Worm (Caenorhabditis elegans) whole organism, late embryonic: ENCODE results near the gene Y38E10A.9.

ENCODE experiments used
- C08G9.2 ChIP-seq: sonication (generic microtip); optimal IDR thresholded peaks from 2 replicates; lab custom pipeline; 2016; ENCODE audit warnings: mild to moderate bottlenecking, missing genetic modification characterization, moderate library complexity, missing compliant biosample characterization
- C38D4.7 ChIP-seq: fragments of 200-800 bp; sonication (Bioruptor generic); optimal IDR thresholded peaks from 2 replicates; lab custom pipeline; 2018; ENCODE audit warnings: mild to moderate bottlenecking, missing genetic modification characterization, moderate library complexity, missing compliant biosample characterization
- F13H6.1 ChIP-seq: sonication (generic microtip); optimal IDR thresholded peaks from 2 replicates; lab custom pipeline; 2016; ENCODE audit warnings: missing genetic modification characterization, missing compliant biosample characterization
- K09A11.1 ChIP-seq: sonication (generic microtip); optimal IDR thresholded peaks from 2 replicates; lab custom pipeline; 2017; ENCODE audit warnings: antibody characterized with exemption, mild to moderate bottlenecking, missing genetic modification characterization, missing compliant biosample characterization; ENCODE audit not compliant: insufficient read depth
- ceh-14 ChIP-seq: sonication (generic microtip); optimal IDR thresholded peaks from 2 replicates; lab custom pipeline; 2016; ENCODE audit warnings: missing genotype, missing genetic modification characterization, missing compliant biosample characterization
- ceh-18 ChIP-seq: sonication (generic microtip); optimal IDR thresholded peaks from 2 replicates; lab custom pipeline; 2016; ENCODE audit warnings: missing genetic modification characterization, missing compliant biosample characterization
- ceh-2 ChIP-seq: sonication (generic microtip); optimal IDR thresholded peaks from 2 replicates; lab custom pipeline; 2016; ENCODE audit warnings: missing genotype, missing genetic modification characterization, missing compliant biosample characterization
- ceh-22 ChIP-seq: sonication (generic microtip); optimal IDR thresholded peaks from 2 replicates; lab custom pipeline; 2017; ENCODE audit warnings: missing biosample characterization, missing genetic modification characterization
- ceh-24 ChIP-seq: sonication (generic microtip); optimal IDR thresholded peaks from 2 replicates; lab custom pipeline; 2016; ENCODE audit warnings: mild to moderate bottlenecking, missing genetic modification characterization, missing compliant biosample characterization
- ceh-30 ChIP-seq: fragments of 150-350 bp; optimal IDR thresholded peaks from 2 replicates; lab custom pipeline; 2014; ENCODE audit warnings: missing biosample characterization, missing genetic modification characterization
- ceh-31 ChIP-seq: sonication (generic microtip); optimal IDR thresholded peaks from 2 replicates; lab custom pipeline; 2016; ENCODE audit warnings: missing genetic modification characterization, missing compliant biosample characterization
- ceh-34 ChIP-seq: sonication (generic microtip); optimal IDR thresholded peaks from 2 replicates; lab custom pipeline; 2016; ENCODE audit warnings: mild to moderate bottlenecking, missing genetic modification characterization, missing compliant biosample characterization
- ceh-9 ChIP-seq: sonication (generic microtip); optimal IDR thresholded peaks from 2 replicates; lab custom pipeline; 2016; ENCODE audit warnings: mild to moderate bottlenecking, missing genetic modification characterization, inconsistent platforms, missing compliant biosample characterization
- dve-1 ChIP-seq: sonication (generic microtip); optimal IDR thresholded peaks from 2 replicates; lab custom pipeline; 2017; ENCODE audit warnings: antibody characterized with exemption, mild to moderate bottlenecking, missing genetic modification characterization, missing compliant biosample characterization
- elt-4 ChIP-seq: sonication (generic microtip); optimal IDR thresholded peaks from 2 replicates; lab custom pipeline; 2016; ENCODE audit warnings: missing genetic modification characterization, missing compliant biosample characterization
- eyg-1 ChIP-seq: sonication (generic microtip); optimal IDR thresholded peaks from 2 replicates; lab custom pipeline; 2016; ENCODE audit warnings: missing genotype, missing genetic modification characterization, missing compliant biosample characterization
- fkh-10 ChIP-seq: fragments of 150-350 bp; optimal IDR thresholded peaks from 2 replicates; lab custom pipeline; 2014; ENCODE audit warnings: missing biosample characterization, missing genetic modification reagents, missing genetic modification characterization
- fkh-6 ChIP-seq: sonication (generic microtip); optimal IDR thresholded peaks from 2 replicates; lab custom pipeline; 2016; ENCODE audit warnings: missing genetic modification characterization, missing compliant biosample characterization
- hlh-15 ChIP-seq: sonication (generic microtip); optimal IDR thresholded peaks from 2 replicates; lab custom pipeline; 2016; ENCODE audit warnings: missing genetic modification characterization, missing compliant biosample characterization
- hlh-30 ChIP-seq: sonication (generic microtip); optimal IDR thresholded peaks from 2 replicates; lab custom pipeline; 2017; ENCODE audit warnings: antibody characterized with exemption, missing genetic modification characterization, missing compliant biosample characterization; ENCODE audit not compliant: insufficient read depth
- hlh-6 ChIP-seq: sonication (generic microtip); optimal IDR thresholded peaks from 2 replicates; lab custom pipeline; 2016; ENCODE audit warnings: missing genotype, missing genetic modification characterization, missing compliant biosample characterization
- lim-6 ChIP-seq: sonication (generic microtip); optimal IDR thresholded peaks from 2 replicates; lab custom pipeline; 2016; ENCODE audit warnings: missing genetic modification characterization, missing compliant biosample characterization
- lin-11 ChIP-seq: fragments of 200-800 bp; sonication (Bioruptor generic); optimal IDR thresholded peaks from 2 replicates; lab custom pipeline; 2018; ENCODE audit warnings: mild to moderate bottlenecking, missing genetic modification characterization, missing compliant biosample characterization
- madf-2 ChIP-seq: sonication (generic microtip); optimal IDR thresholded peaks from 2 replicates; lab custom pipeline; 2017; ENCODE audit warnings: missing genetic modification characterization, missing compliant biosample characterization
- mec-3 ChIP-seq: sonication (generic microtip); optimal IDR thresholded peaks from 2 replicates; lab custom pipeline; 2016; ENCODE audit warnings: borderline replicate concordance, missing genetic modification characterization, missing compliant biosample characterization
- nfya-1 ChIP-seq: sonication (generic microtip); optimal IDR thresholded peaks from 2 replicates; lab custom pipeline; 2017; ENCODE audit warnings: missing genetic modification characterization, mild to moderate bottlenecking, missing compliant biosample characterization, antibody characterized with exemption, moderate library complexity
- nhr-232 ChIP-seq: sonication (generic microtip); optimal IDR thresholded peaks from 2 replicates; lab custom pipeline; 2016; ENCODE audit warnings: missing genetic modification characterization, missing compliant biosample characterization
- npax-4 ChIP-seq: sonication (generic microtip); optimal IDR thresholded peaks from 2 replicates; lab custom pipeline; 2016; ENCODE audit warnings: missing genetic modification characterization, missing compliant biosample characterization
- odd-2 ChIP-seq: sonication (generic microtip); optimal IDR thresholded peaks from 2 replicates; lab custom pipeline; 2017; ENCODE audit warnings: antibody characterized with exemption, mild to moderate bottlenecking, missing genetic modification characterization, missing compliant biosample characterization
- pag-3 ChIP-seq: sonication (generic microtip); optimal IDR thresholded peaks from 2 replicates; lab custom pipeline; 2016; ENCODE audit warnings: missing compliant biosample characterization, missing genetic modification characterization, borderline replicate concordance
- pat-9 ChIP-seq: fragments of 200-800 bp; sonication (Bioruptor generic); optimal IDR thresholded peaks from 2 replicates; lab custom pipeline; 2018; ENCODE audit warnings: mild to moderate bottlenecking, missing genetic modification characterization, moderate library complexity, missing compliant biosample characterization
- pqm-1 ChIP-seq: sonication (generic microtip); optimal IDR thresholded peaks from 2 replicates; lab custom pipeline; 2016; ENCODE audit warnings: missing genetic modification characterization, missing compliant biosample characterization
- pros-1 ChIP-seq: fragments of 150-350 bp; optimal IDR thresholded peaks from 2 replicates; lab custom pipeline; 2014; ENCODE audit warnings: missing biosample characterization, missing genetic modification reagents, missing genetic modification characterization
- ref-2 ChIP-seq: sonication (generic microtip); optimal IDR thresholded peaks from 2 replicates; lab custom pipeline; 2016; ENCODE audit warnings: missing genetic modification characterization, missing compliant biosample characterization
- rnt-1 ChIP-seq: sonication (generic microtip); optimal IDR thresholded peaks from 2 replicates; lab custom pipeline; 2016; ENCODE audit warnings: missing genetic modification characterization, missing compliant biosample characterization
- sdc-2 ChIP-seq: sonication (generic microtip); optimal IDR thresholded peaks from 2 replicates; lab custom pipeline; 2016; ENCODE audit warnings: missing genotype, missing genetic modification characterization, missing compliant biosample characterization
- sox-2 ChIP-seq: fragments of 200-800 bp; sonication (Bioruptor generic); IDR thresholded peaks from 2 replicates; pipeline ENCODE4 v1.3.6; 2022; ENCODE audit warnings: missing genetic modification reagents, missing genetic modification characterization, missing compliant biosample characterization
- syd-9 ChIP-seq: sonication (generic microtip); optimal IDR thresholded peaks from 2 replicates; lab custom pipeline; 2016; ENCODE audit warnings: mild to moderate bottlenecking, missing genetic modification characterization, moderate library complexity, missing compliant biosample characterization
- tbx-2 ChIP-seq: sonication (generic microtip); optimal IDR thresholded peaks from 2 replicates; lab custom pipeline; 2016; ENCODE audit warnings: missing genetic modification characterization, missing compliant biosample characterization
- tbx-7 ChIP-seq: sonication (generic microtip); optimal IDR thresholded peaks from 2 replicates; lab custom pipeline; 2016; ENCODE audit warnings: missing genotype, missing genetic modification characterization, missing compliant biosample characterization
- unc-42 ChIP-seq: sonication (generic microtip); optimal IDR thresholded peaks from 2 replicates; lab custom pipeline; 2016; ENCODE audit warnings: missing genotype, missing genetic modification characterization, missing compliant biosample characterization
- unc-55 ChIP-seq: sonication (generic microtip); optimal IDR thresholded peaks from 2 replicates; lab custom pipeline; 2017; ENCODE audit warnings: missing biosample characterization, missing genetic modification reagents, missing genetic modification characterization
- zip-5 ChIP-seq: sonication (generic microtip); optimal IDR thresholded peaks from 2 replicates; lab custom pipeline; 2016; ENCODE audit warnings: missing genetic modification characterization, missing compliant biosample characterization

Y38E10A.9 gene

ce11 chrII:12625673-12626072, 16.9 kb downstream of the Y38E10A.9 start:
- TF ChIP-seq hlh-15 (tag; lab: Kevin White, UChicago), result no peak
- no peak for TF ChIP-seq pqm-1
- TF ChIP-seq rnt-1 (tag; lab: Kevin White, UChicago), result no peak
- no peak for TF ChIP-seq tbx-7
- TF ChIP-seq ceh-34 (tag; lab: Kevin White, UChicago), result no peak
- no peak for TF ChIP-seq nfya-1 (tag; lab: Kevin White, UChicago)
- no peak for TF ChIP-seq K09A11.1 (tag; lab: Kevin White, UChicago)
- no peak for TF ChIP-seq madf-2 (tag; lab: Kevin White, UChicago)
- no peak for TF ChIP-seq fkh-6 (tag; lab: Kevin White, UChicago)
- no peak for TF ChIP-seq npax-4 (tag; lab: Kevin White, UChicago)
- TF ChIP-seq pag-3, result no peak
- no peak for TF ChIP-seq nhr-232 (tag; lab: Kevin White, UChicago)
- no peak for TF ChIP-seq pros-1 (tag; lab: Kevin White, UChicago)
- TF ChIP-seq elt-4 (tag; lab: Kevin White, UChicago), result no peak
- TF ChIP-seq lin-11 (tag; lab: Kevin White, UChicago), result no peak
- no peak for TF ChIP-seq ceh-14 (tag; lab: Kevin White, UChicago)
- TF ChIP-seq, all 69 proteins: peak for 0

ce11 chrII:12626120-12626624, 17.4 kb downstream of the Y38E10A.9 start:
- TF ChIP-seq ceh-9 (tag; lab: Kevin White, UChicago) (no peak), sdc-2 (tag; lab: Kevin White, UChicago) (no peak), tbx-2 (tag; lab: Kevin White, UChicago) (no peak), K09A11.1 (tag; lab: Kevin White, UChicago) (no peak), eyg-1 (no peak), mec-3 (tag; lab: Kevin White, UChicago) (no peak), C38D4.7 (GFP tag; lab: Kevin White, UChicago) (no peak), unc-42 (tag; lab: Kevin White, UChicago) (no peak), ceh-24 (no peak), unc-55 (GFP tag; lab: Kevin White, UChicago) (no peak), nfya-1 (tag; lab: Kevin White, UChicago) (no peak), hlh-30 (tag; lab: Kevin White, UChicago) (no peak), C08G9.2 (tag; lab: Kevin White, UChicago) (no peak), zip-5 (tag; lab: Kevin White, UChicago) (no peak), dve-1 (no peak), ceh-30 (tag; lab: Kevin White, UChicago) (no peak), lim-6 (tag; lab: Kevin White, UChicago) (no peak), ceh-22 (no peak)

ce11 chrII:12626887-12627286, 18.1 kb downstream of the Y38E10A.9 start, which contains the start of gene nspe-7:
Gene nspe-7, plus strand, starts transcription at chrII:12627187.
- TF ChIP-seq mec-3 (tag; lab: Kevin White, UChicago) (no peak), sox-2 (no peak), syd-9 (tag; lab: Kevin White, UChicago) (no peak), odd-2 (tag; lab: Kevin White, UChicago) (no peak), nhr-232 (tag; lab: Kevin White, UChicago) (no peak), ceh-22 (no peak), ceh-2 (tag; lab: Kevin White, UChicago) (no peak), fkh-10 (no peak), npax-4 (tag; lab: Kevin White, UChicago) (no peak), hlh-6 (tag; lab: Kevin White, UChicago) (no peak), ceh-18 (no peak), pat-9 (tag; lab: Kevin White, UChicago) (no peak), F13H6.1 (no peak), ceh-30 (tag; lab: Kevin White, UChicago) (no peak), sdc-2 (tag; lab: Kevin White, UChicago) (no peak), rnt-1 (tag; lab: Kevin White, UChicago) (no peak), ref-2 (tag; lab: Kevin White, UChicago) (no peak), ceh-31 (no peak), dve-1 (no peak)
- TF ChIP-seq, all 69 proteins: peak for 0
